Worm (Caenorhabditis elegans) whole organism, mixed stage, embryonic: ENCODE data around the gene ncap-1.

Experiments used
- lsy-2 ChIP-seq: fragments of 150-350 bp; optimal IDR thresholded peaks from 2 replicates; lab custom pipeline; 2014; ENCODE audit warnings: missing biosample characterization, missing genetic modification characterization
- nhr-237 ChIP-seq: fragments of 150-350 bp; optimal IDR thresholded peaks from 2 replicates; lab custom pipeline; 2014; ENCODE audit warnings: missing biosample characterization, missing genetic modification characterization
- nhr-76 ChIP-seq: sonication (generic microtip); optimal IDR thresholded peaks from 2 replicates; lab custom pipeline; 2017; ENCODE audit warnings: missing biosample characterization, missing genetic modification characterization
- snpc-4 ChIP-seq: fragments of 150-350 bp; optimal IDR thresholded peaks from 2 replicates; lab custom pipeline; 2014; ENCODE audit warnings: missing biosample characterization, missing genetic modification characterization
- ztf-11 ChIP-seq: fragments of 150-350 bp; optimal IDR thresholded peaks from 2 replicates; lab custom pipeline; 2014; ENCODE audit warnings: missing biosample characterization, missing genetic modification characterization

DNA sequence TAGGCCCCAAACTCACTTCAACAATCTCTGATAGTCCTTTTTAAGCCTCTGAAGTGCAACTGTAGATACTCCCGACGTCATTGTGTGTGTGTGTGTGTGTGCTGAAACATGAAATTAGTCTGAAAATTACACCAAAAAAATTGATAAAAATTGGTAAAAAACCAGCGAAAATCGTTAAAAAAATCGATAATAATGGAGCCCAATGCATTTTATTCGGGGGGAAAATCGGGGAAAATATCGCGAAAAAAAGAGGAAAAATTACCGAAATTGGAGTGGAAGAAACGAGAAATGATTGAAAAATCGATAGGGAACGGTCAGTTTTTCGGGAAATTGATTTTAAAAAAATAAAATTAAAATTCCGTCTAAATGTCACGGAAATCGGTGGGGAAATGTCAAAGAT, 18.9 kb downstream of the ncap-1 start, which contains the start of gene ubc-26:
- TF ChIP-seq snpc-4 (tag; lab: Kevin White, UChicago), result no peak
- no peak for TF ChIP-seq lsy-2
- TF ChIP-seq ztf-11 (tag; lab: Kevin White, UChicago), result no peak
- no peak for TF ChIP-seq nhr-237 (tag; lab: Kevin White, UChicago)
- TF ChIP-seq nhr-76 (tag; lab: Kevin White, UChicago), result no peak
